Fruit fly (Drosophila melanogaster) whole organism, embryonic: ENCODE data around the gene Pig1.

Experiments
- Ada2b ChIP-seq: fragments of 200-800 bp; sonication (Bioruptor generic); IDR thresholded peaks from 2 replicates; pipeline ENCODE4 v1.3.6; 2022; ENCODE audit warnings: missing biosample characterization, missing genetic modification characterization
- Atf-2 ChIP-seq: fragments of 200-800 bp; sonication (Bioruptor generic); optimal IDR thresholded peaks from 2 replicates; lab custom pipeline; 2016; ENCODE audit warnings: missing biosample characterization, missing genetic modification characterization
- BEAF-32 ChIP-seq: fragments of 200-800 bp; sonication (Bioruptor generic); optimal IDR thresholded peaks from 3 replicates; lab custom pipeline; 2017; ENCODE audit warnings: missing biosample characterization, missing genetic modification characterization, mild to moderate bottlenecking, moderate library complexity, missing genetic modification reagents
- Bgb ChIP-seq: fragments of 200-800 bp; sonication (Bioruptor generic); IDR thresholded peaks from 2 replicates; pipeline ENCODE4 v1.3.6; 2022; ENCODE audit warnings: missing biosample characterization, missing genetic modification characterization; ENCODE audit not compliant: partially characterized antibody
- BtbVII ChIP-seq: fragments of 200-800 bp; sonication (Bioruptor generic); optimal IDR thresholded peaks from 3 replicates; lab custom pipeline; 2017; ENCODE audit warnings: missing biosample characterization, mild to moderate bottlenecking, missing genetic modification characterization
- CG10274 ChIP-seq: fragments of 200-800 bp; sonication (Bioruptor generic); optimal IDR thresholded peaks from 3 replicates; lab custom pipeline; 2017; ENCODE audit warnings: missing biosample characterization, mild to moderate bottlenecking, missing genetic modification characterization
- CG11504 ChIP-seq: fragments of 200-800 bp; sonication (Bioruptor generic); optimal IDR thresholded peaks from 3 replicates; lab custom pipeline; 2019; ENCODE audit warnings: missing biosample characterization, mild to moderate bottlenecking, missing genetic modification characterization, moderate library complexity
- CG11560 ChIP-seq: fragments of 200-800 bp; sonication (Bioruptor generic); IDR thresholded peaks from 3 replicates; pipeline ENCODE4 v1.3.6; 2022; ENCODE audit warnings: missing biosample characterization, missing genetic modification characterization
- CG12391 ChIP-seq: fragments of 200-800 bp; sonication (Bioruptor generic); optimal IDR thresholded peaks from 3 replicates; lab custom pipeline; 2018; ENCODE audit warnings: missing biosample characterization, mild to moderate bottlenecking, missing genetic modification characterization, moderate library complexity
- CG12942 ChIP-seq: fragments of 200-800 bp; sonication (Bioruptor generic); optimal IDR thresholded peaks from 3 replicates; lab custom pipeline; 2016; ENCODE audit warnings: missing biosample characterization, missing genetic modification characterization
- CG13296 ChIP-seq: fragments of 200-800 bp; sonication (Bioruptor generic); optimal IDR thresholded peaks from 3 replicates; lab custom pipeline; 2018; ENCODE audit warnings: missing biosample characterization, mild to moderate bottlenecking, missing genetic modification characterization
- CG13894 ChIP-seq: fragments of 200-800 bp; sonication (Bioruptor generic); optimal IDR thresholded peaks from 3 replicates; lab custom pipeline; 2018; ENCODE audit warnings: missing biosample characterization, mild to moderate bottlenecking, missing genetic modification characterization, moderate library complexity
- CG15269 ChIP-seq: fragments of 200-800 bp; sonication (Bioruptor generic); optimal IDR thresholded peaks from 2 replicates; lab custom pipeline; 2018; ENCODE audit warnings: missing biosample characterization, mild to moderate bottlenecking, missing genetic modification characterization, moderate library complexity
- CG17359 ChIP-seq: fragments of 200-800 bp; sonication (Bioruptor generic); optimal IDR thresholded peaks from 3 replicates; lab custom pipeline; 2018; ENCODE audit warnings: missing biosample characterization, mild to moderate bottlenecking, missing genetic modification characterization, moderate library complexity
- CG17829 ChIP-seq: fragments of 200-800 bp; optimal IDR thresholded peaks from 2 replicates; lab custom pipeline; 2019; ENCODE audit warnings: missing biosample characterization, mild to moderate bottlenecking, missing genetic modification characterization, moderate library complexity
- CG2889 ChIP-seq: fragments of 200-800 bp; sonication (Bioruptor generic); IDR thresholded peaks from 3 replicates; pipeline ENCODE4 v1.3.6; 2022; ENCODE audit warnings: missing biosample characterization, missing genetic modification characterization
- CG3163 ChIP-seq: fragments of 200-800 bp; sonication (Bioruptor generic); optimal IDR thresholded peaks from 3 replicates; lab custom pipeline; 2016; ENCODE audit warnings: missing biosample characterization, missing genetic modification characterization
- CG4282 ChIP-seq: fragments of 200-800 bp; sonication (Bioruptor generic); optimal IDR thresholded peaks from 2 replicates; lab custom pipeline; 2016; ENCODE audit warnings: missing biosample characterization, missing genetic modification characterization
- CG5953 ChIP-seq: fragments of 200-800 bp; sonication (Bioruptor generic); IDR thresholded peaks from 2 replicates; pipeline ENCODE4 v1.3.6; 2022; ENCODE audit warnings: missing biosample characterization, missing genetic modification characterization
- CG6689 ChIP-seq: fragments of 200-800 bp; sonication (Bioruptor generic); IDR thresholded peaks from 2 replicates; pipeline ENCODE4 v1.3.6; 2022; ENCODE audit warnings: missing biosample characterization, missing genetic modification characterization
- CG8281 ChIP-seq: fragments of 200-800 bp; sonication (Bioruptor generic); optimal IDR thresholded peaks from 2 replicates; lab custom pipeline; 2018; ENCODE audit warnings: missing biosample characterization, mild to moderate bottlenecking, missing genetic modification characterization, moderate library complexity
- CG8924 ChIP-seq: fragments of 200-800 bp; optimal IDR thresholded peaks from 3 replicates; lab custom pipeline; 2019; ENCODE audit warnings: missing biosample characterization, mild to moderate bottlenecking, missing genetic modification characterization, moderate library complexity
- Camta ChIP-seq: fragments of 200-800 bp; sonication (Bioruptor generic); optimal IDR thresholded peaks from 2 replicates; lab custom pipeline; 2016; ENCODE audit warnings: missing biosample characterization, missing genetic modification characterization
- Elba2 ChIP-seq: fragments of 200-800 bp; sonication (Bioruptor generic); optimal IDR thresholded peaks from 3 replicates; lab custom pipeline; 2016; ENCODE audit warnings: missing biosample characterization, missing genetic modification characterization
- Fer3 ChIP-seq: fragments of 200-800 bp; sonication (Bioruptor generic); optimal IDR thresholded peaks from 2 replicates; lab custom pipeline; 2018; ENCODE audit warnings: missing biosample characterization, mild to moderate bottlenecking, missing genetic modification characterization, moderate library complexity
- H15 ChIP-seq: fragments of 200-800 bp; sonication (Bioruptor generic); IDR thresholded peaks from 3 replicates; pipeline ENCODE4 v1.3.6; 2022; ENCODE audit warnings: missing biosample characterization, missing genetic modification characterization
- HmgZ ChIP-seq: fragments of 200-800 bp; sonication (Bioruptor generic); optimal IDR thresholded peaks from 2 replicates; lab custom pipeline; 2018; ENCODE audit warnings: missing biosample characterization, mild to moderate bottlenecking, missing genetic modification characterization
- Med ChIP-seq: fragments of 200-800 bp; sonication (Bioruptor generic); peaks from one replicate; lab custom pipeline; 2016; ENCODE audit warnings: missing biosample characterization, missing genetic modification characterization, mild to moderate bottlenecking, inconsistent platforms, moderate library complexity
- NfI ChIP-seq: fragments of 200-800 bp; sonication (Bioruptor generic); optimal IDR thresholded peaks from 3 replicates; lab custom pipeline; 2018; ENCODE audit warnings: missing biosample characterization, mild to moderate bottlenecking, missing genetic modification characterization, moderate library complexity
- Poxn ChIP-seq: fragments of 200-800 bp; sonication (Bioruptor generic); IDR thresholded peaks from 2 replicates; pipeline ENCODE4 v1.3.6; 2022; ENCODE audit warnings: missing biosample characterization, missing genetic modification characterization
- btn ChIP-seq: fragments of 200-800 bp; sonication (Bioruptor generic); optimal IDR thresholded peaks from 2 replicates; lab custom pipeline; 2016; ENCODE audit warnings: missing biosample characterization, missing genetic modification characterization
- fd3F ChIP-seq: fragments of 200-800 bp; sonication (Bioruptor generic); optimal IDR thresholded peaks from 2 replicates; lab custom pipeline; 2018; ENCODE audit warnings: missing biosample characterization, mild to moderate bottlenecking, missing genetic modification characterization, moderate library complexity
- hth ChIP-seq: fragments of >200 bp; optimal IDR thresholded peaks from 2 replicates; lab custom pipeline; 2017; ENCODE audit warnings: inconsistent platforms
- ind ChIP-seq: fragments of 200-800 bp; sonication (Bioruptor generic); optimal IDR thresholded peaks from 3 replicates; lab custom pipeline; 2016; ENCODE audit warnings: missing biosample characterization, missing genetic modification characterization
- jigr1 ChIP-seq: fragments of 200-800 bp; sonication (Bioruptor generic); IDR thresholded peaks from 3 replicates; pipeline ENCODE4 v1.3.6; 2022; ENCODE audit warnings: missing biosample characterization, missing genetic modification characterization
- lab ChIP-seq: fragments of 200-800 bp; sonication (Bioruptor generic); optimal IDR thresholded peaks from 3 replicates; lab custom pipeline; 2017; ENCODE audit warnings: missing biosample characterization, missing genetic modification characterization, mild to moderate bottlenecking, moderate library complexity, missing genetic modification reagents
- lmd ChIP-seq: fragments of 200-800 bp; sonication (Bioruptor generic); IDR thresholded peaks from 2 replicates; pipeline ENCODE4 v1.3.6; 2022; ENCODE audit warnings: missing biosample characterization, missing genetic modification characterization
- otp ChIP-seq: fragments of 200-800 bp; sonication (Bioruptor generic); IDR thresholded peaks from 3 replicates; pipeline ENCODE4, ENCODE4 v1.3.6; 2022; ENCODE audit warnings: missing biosample characterization, missing genetic modification characterization
- pb ChIP-seq: fragments of 200-800 bp; sonication (Bioruptor generic); optimal IDR thresholded peaks from 3 replicates; lab custom pipeline; 2016; ENCODE audit warnings: missing biosample characterization, missing genetic modification characterization
- prd ChIP-seq, 3 experiments: fragments of >200 bp in 2 of 3; fragments of 200-800 bp in 1 of 3; sonication (Bioruptor generic) in 1 of 3; optimal IDR thresholded peaks in 2 of 3; IDR thresholded peaks in 1 of 3; 2 replicates in 2 of 3; 3 replicates in 1 of 3; pipeline versions ENCODE4 v1.3.6 to Lab custom; 2017 to 2022; ENCODE audit warnings: missing biosample characterization in 1 of 3, missing genetic modification characterization in 1 of 3
- sqz ChIP-seq: fragments of 200-800 bp; sonication (Bioruptor generic); optimal IDR thresholded peaks from 3 replicates; lab custom pipeline; 2018; ENCODE audit warnings: missing biosample characterization, mild to moderate bottlenecking, missing genetic modification characterization
- wdn ChIP-seq: fragments of 200-800 bp; sonication (Bioruptor generic); IDR thresholded peaks from 2 replicates; pipeline ENCODE4 v1.3.6; 2022; ENCODE audit warnings: missing biosample characterization, missing genetic modification characterization

Pig1 gene

DNA sequence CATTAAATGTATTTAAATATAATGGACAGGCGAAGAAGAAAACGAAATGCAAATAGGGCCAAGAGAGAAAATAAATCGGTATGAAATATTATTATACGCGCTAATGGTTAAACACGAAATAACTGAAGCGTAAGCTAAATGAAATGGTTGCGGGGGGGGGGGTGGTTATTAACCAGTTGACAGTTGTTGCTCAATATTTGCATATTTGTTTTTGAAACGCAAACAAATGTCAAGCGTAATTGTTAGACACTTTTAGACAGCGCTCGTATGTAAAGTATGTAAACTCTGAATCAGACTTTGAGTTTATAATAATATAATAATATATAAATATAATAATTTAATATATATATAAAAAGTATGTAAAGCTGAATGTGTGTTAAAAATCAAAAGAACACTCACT lies 32.9 kb upstream of the Pig1 start (continued):
- no peak for TF ChIP-seq wdn (GFP tag; lab: Robert Waterston, UW)
- no peak for TF ChIP-seq jigr1 (GFP tag; lab: Robert Waterston, UW)
- TF ChIP-seq btn (GFP tag; lab: Kevin White, UChicago), result no peak
- no peak for TF ChIP-seq CG17359
- TF ChIP-seq CG8924 (tag; lab: Kevin White, UChicago), result no peak
- no peak for TF ChIP-seq H15 (GFP tag; lab: Robert Waterston, UW)
- TF ChIP-seq Atf-2 (GFP tag; lab: Kevin White, UChicago), result no peak
- TF ChIP-seq lmd (GFP tag; lab: Robert Waterston, UW), result no peak
- no peak for TF ChIP-seq Camta
- no peak for TF ChIP-seq hth (lab: Kevin White, UChicago)
- no peak for TF ChIP-seq BEAF-32 (GFP tag; lab: Kevin White, UChicago)
- TF ChIP-seq Fer3, result peak; percentile 53
- no peak for TF ChIP-seq CG5953
- TF ChIP-seq CG15269 (tag; lab: Kevin White, UChicago), result no peak
- no peak for TF ChIP-seq CG17829 (tag; lab: Kevin White, UChicago)
- no peak for TF ChIP-seq Poxn (GFP tag; lab: Robert Waterston, UW)
- TF ChIP-seq CG12942 (GFP tag; lab: Kevin White, UChicago), result no peak
- no peak for TF ChIP-seq Med (GFP tag; lab: Kevin White, UChicago)
- TF ChIP-seq lab, result peak; percentile 69
- no peak for TF ChIP-seq NfI (GFP tag; lab: Kevin White, UChicago)
- TF ChIP-seq CG11504, result no peak
- no peak for TF ChIP-seq CG4282 (GFP tag; lab: Kevin White, UChicago)
- TF ChIP-seq Elba2 (GFP tag; lab: Kevin White, UChicago), result no peak
- TF ChIP-seq HmgZ (tag; lab: Kevin White, UChicago), result no peak
- TF ChIP-seq CG13894, result no peak
- no peak for TF ChIP-seq pb (GFP tag; lab: Kevin White, UChicago)
- TF ChIP-seq CG12391 (tag; lab: Kevin White, UChicago), result no peak
- TF ChIP-seq fd3F (GFP tag; lab: Kevin White, UChicago), result peak; percentile 41
- no peak for TF ChIP-seq CG8281 (tag; lab: Kevin White, UChicago)
- no peak for TF ChIP-seq sqz (GFP tag; lab: Kevin White, UChicago)
- TF ChIP-seq otp (GFP tag; lab: Robert Waterston, UW), result no peak
- no peak for TF ChIP-seq CG11560 (tag; lab: Robert Waterston, UW)
- no peak for TF ChIP-seq CG6689
- no peak for TF ChIP-seq Bgb (GFP tag; lab: Robert Waterston, UW)
- TF ChIP-seq CG2889 (GFP tag; lab: Robert Waterston, UW), result no peak
- TF ChIP-seq CG10274 (GFP tag; lab: Kevin White, UChicago), result no peak
- no peak for TF ChIP-seq prd (optimal IDR thresholded peaks at IDR 0.05; lab: Kevin White, UChicago)
- no peak for TF ChIP-seq prd (GFP tag; IDR thresholded peaks at IDR 0.05; lab: Robert Waterston, UW)
- no peak for TF ChIP-seq Ada2b (GFP tag; lab: Robert Waterston, UW)
- peak; percentile 50 for TF ChIP-seq BtbVII (GFP tag; lab: Kevin White, UChicago)
- no peak for TF ChIP-seq CG13296 (GFP tag; lab: Kevin White, UChicago)
- no peak for TF ChIP-seq CG3163 (GFP tag; lab: Kevin White, UChicago)
- no peak for TF ChIP-seq ind (GFP tag; lab: Kevin White, UChicago)
